Worm (Caenorhabditis elegans) whole organism, L4 larva: Measurements from ENCODE around the gene Y17G9A.2.

Source experiments
- ZK546.5 ChIP-seq, 2 experiments: sonication (generic microtip); optimal IDR thresholded peaks; 2 replicates each; lab custom pipeline; 2017; ENCODE audit warnings: missing biosample characterization in 2 of 2, missing genetic modification characterization in 2 of 2
- aha-1 ChIP-seq: fragments of 150-350 bp; peaks from one replicate; lab custom pipeline; 2014; ENCODE audit warnings: missing biosample characterization, missing genetic modification characterization
- ceh-82 ChIP-seq: sonication (generic microtip); optimal IDR thresholded peaks from 2 replicates; lab custom pipeline; 2017; ENCODE audit warnings: missing biosample characterization, missing genetic modification characterization
- dpl-1 ChIP-seq: fragments of 150-350 bp; optimal IDR thresholded peaks from 2 replicates; lab custom pipeline; 2014; ENCODE audit warnings: missing biosample characterization, missing genetic modification reagents, missing genetic modification characterization
- hlh-11 ChIP-seq: fragments of 200-800 bp; sonication (Bioruptor generic); optimal IDR thresholded peaks from 2 replicates; lab custom pipeline; 2018; ENCODE audit warnings: mild to moderate bottlenecking, missing genetic modification characterization, missing compliant biosample characterization
- jun-1 ChIP-seq: fragments of 150-350 bp; optimal IDR thresholded peaks from 2 replicates; lab custom pipeline; 2014; ENCODE audit warnings: missing biosample characterization, missing genetic modification reagents, missing genetic modification characterization
- lin-13 ChIP-seq: fragments of 150-350 bp; optimal IDR thresholded peaks from 2 replicates; lab custom pipeline; 2014; ENCODE audit warnings: missing biosample characterization, missing genetic modification reagents, missing genetic modification characterization
- lin-15B ChIP-seq: fragments of 150-350 bp; sonication (generic microtip); optimal IDR thresholded peaks from 3 replicates; lab custom pipeline; 2014; ENCODE audit warnings: missing biosample characterization, missing genetic modification characterization
- nhr-11 ChIP-seq: fragments of 150-350 bp; optimal IDR thresholded peaks from 2 replicates; lab custom pipeline; 2014; ENCODE audit warnings: missing biosample characterization, missing genetic modification characterization
- nhr-25 ChIP-seq: sonication (generic microtip); optimal IDR thresholded peaks from 2 replicates; lab custom pipeline; 2017; ENCODE audit warnings: missing genetic modification characterization, mild to moderate bottlenecking, missing compliant biosample characterization, antibody characterized with exemption, moderate library complexity, borderline replicate concordance; ENCODE audit not compliant: insufficient read depth
- pha-4 ChIP-seq, 2 experiments: fragments of 150-350 bp in 1 of 2; fragments of 200-800 bp in 1 of 2; sonication (Bioruptor generic) in 1 of 2; IDR thresholded peaks in 1 of 2; optimal IDR thresholded peaks in 1 of 2; 2 replicates each; pipeline versions ENCODE4 v1.3.6 to Lab custom; 2014 to 2022; ENCODE audit warnings: missing genetic modification characterization in 2 of 2, missing genetic modification reagents in 2 of 2, missing biosample characterization in 1 of 2, missing compliant biosample characterization in 1 of 2
- snpc-4 ChIP-seq: fragments of 150-350 bp; optimal IDR thresholded peaks from 2 replicates; lab custom pipeline; 2014; ENCODE audit warnings: missing biosample characterization, missing genetic modification characterization
- tra-1 ChIP-seq: fragments of 200-800 bp; sonication (Bioruptor generic); IDR thresholded peaks from 2 replicates; pipeline ENCODE4 v1.3.6; 2022; ENCODE audit warnings: missing genetic modification reagents, missing genetic modification characterization, missing compliant biosample characterization
- ztf-11 ChIP-seq: fragments of 150-350 bp; optimal IDR thresholded peaks from 2 replicates; lab custom pipeline; 2014; ENCODE audit warnings: missing biosample characterization, missing genetic modification characterization

ce11 chrIV:4809397-4809796 is 46.7 kb downstream of the Y17G9A.2 start, which contains the start of gene ubxn-6:
- TF ChIP-seq ZK546.5 (tag; optimal IDR thresholded peaks at IDR 0.05; lab: Kevin White, UChicago) = no peak
- TF ChIP-seq ztf-11 (tag; lab: Kevin White, UChicago) = no peak
- no peak for TF ChIP-seq ceh-82
- no peak for TF ChIP-seq snpc-4 (tag; lab: Kevin White, UChicago)
- no peak for TF ChIP-seq lin-13 (GFP tag; lab: Kevin White, UChicago)
- no peak for TF ChIP-seq dpl-1
- TF ChIP-seq lin-15B (tag; lab: Kevin White, UChicago) = no peak
- no peak for TF ChIP-seq hlh-11
- no peak for TF ChIP-seq nhr-25 (tag; lab: Kevin White, UChicago)
- no peak for TF ChIP-seq nhr-11 (tag; lab: Kevin White, UChicago)
- TF ChIP-seq jun-1 (tag; lab: Kevin White, UChicago) = no peak
- no peak for TF ChIP-seq tra-1 (GFP tag; lab: Robert Waterston, UW)
- no peak for TF ChIP-seq aha-1 (tag; lab: Kevin White, UChicago)
- no peak for TF ChIP-seq pha-4 (GFP tag; IDR thresholded peaks at IDR 0.05; lab: Robert Waterston, UW)
- TF ChIP-seq pha-4 (tag; optimal IDR thresholded peaks at IDR 0.05; lab: Kevin White, UChicago) = no peak
